Fruit fly (Drosophila melanogaster): ENCODE results near the gene RhoGAP19D.

DNA sequence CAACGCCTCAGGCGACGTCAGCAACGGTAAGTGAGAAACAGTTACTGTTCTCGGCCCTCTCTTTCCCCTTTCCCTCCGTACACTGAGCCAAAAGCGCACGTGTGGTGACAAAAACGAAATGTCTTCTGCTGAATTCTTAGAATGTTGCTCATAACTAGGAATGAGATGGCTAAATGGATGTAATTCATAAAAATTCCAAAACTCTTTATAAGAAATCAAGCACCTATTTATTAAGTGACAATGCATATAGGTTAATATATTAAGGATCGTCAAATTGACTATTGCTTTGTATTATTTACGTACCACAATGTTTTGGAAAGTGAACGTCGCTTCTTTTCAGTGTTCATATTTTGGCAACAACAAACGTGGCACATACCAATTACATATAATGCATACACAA is 76.0 kb downstream of the RhoGAP19D start:
- TF ChIP-seq bab1 (GFP tag; optimal IDR thresholded peaks at IDR 0.05) (no peak), Hr96 (GFP tag; optimal IDR thresholded peaks at IDR 0.05) (peak; percentile 8), pad (GFP tag; optimal IDR thresholded peaks at IDR 0.05) (no peak), tj (GFP tag; optimal IDR thresholded peaks at IDR 0.05) (no peak), cnc (optimal IDR thresholded peaks at IDR 0.05) (no peak), CG12768 (GFP tag; optimal IDR thresholded peaks at IDR 0.05) (no peak), Crg-1 (GFP tag; optimal IDR thresholded peaks at IDR 0.05) (no peak), ovo (GFP tag; optimal IDR thresholded peaks at IDR 0.05) (no peak), CG1620 (GFP tag; optimal IDR thresholded peaks at IDR 0.05) (no peak), kay (GFP tag; ENCODE audit: borderline replicate concordance) (no peak), Clk (GFP tag; optimal IDR thresholded peaks at IDR 0.05) (no peak), toe (GFP tag; optimal IDR thresholded peaks at IDR 0.05) (no peak), Mnt (GFP tag; optimal IDR thresholded peaks at IDR 0.05) (no peak), CG33017 (tag; optimal IDR thresholded peaks at IDR 0.05) (no peak)
